Worm (Caenorhabditis elegans) whole organism, L4 larva: ENCODE data around the gene H12I13.1.

Source experiments
- F44E2.7 ChIP-seq: fragments of 200-800 bp; sonication (Bioruptor generic); IDR thresholded peaks from 2 replicates; pipeline ENCODE4 v2.1.2; 2022; ENCODE audit warnings: missing genetic modification characterization, missing compliant biosample characterization
- R02D3.7 ChIP-seq: fragments of 150-350 bp; sonication (generic microtip); optimal IDR thresholded peaks from 3 replicates; lab custom pipeline; 2014; ENCODE audit warnings: missing biosample characterization, missing genetic modification characterization
- hlh-30 ChIP-seq: sonication (generic microtip); optimal IDR thresholded peaks from 2 replicates; lab custom pipeline; 2017; ENCODE audit warnings: antibody characterized with exemption, mild to moderate bottlenecking, missing genetic modification characterization, missing compliant biosample characterization; ENCODE audit not compliant: insufficient read depth

ce11 chrII:6055927-6056326 is 11.0 kb downstream of the H12I13.1 start, which contains the start of gene R12C12.7:
- TF ChIP-seq R02D3.7 (tag; lab: Kevin White, UChicago): no peak
- peak; percentile 30 for TF ChIP-seq hlh-30 (tag; lab: Kevin White, UChicago)
- no peak for TF ChIP-seq F44E2.7 (GFP tag; lab: Robert Waterston, UW)
